Worm (Caenorhabditis elegans) whole organism, L1 larva: ENCODE results near the gene Y42G9A.3.

Experiments
- dpl-1 ChIP-seq, 3 experiments: fragments of 150-350 bp in 2 of 3; sonication (generic microtip) in 1 of 3; optimal IDR thresholded peaks; 2 replicates each; lab custom pipeline; 2014 to 2017; ENCODE audit warnings: missing biosample characterization in 3 of 3, missing genetic modification characterization in 3 of 3, missing genetic modification reagents in 3 of 3
- lin-13 ChIP-seq: fragments of 150-350 bp; optimal IDR thresholded peaks from 2 replicates; lab custom pipeline; 2014; ENCODE audit warnings: missing biosample characterization, missing genetic modification reagents, missing genetic modification characterization
- lin-39 ChIP-seq: fragments of 150-350 bp; optimal IDR thresholded peaks from 2 replicates; lab custom pipeline; 2014; ENCODE audit warnings: missing biosample characterization, missing genetic modification reagents, missing genetic modification characterization
- mdl-1 ChIP-seq, 2 experiments: fragments of 150-350 bp; optimal IDR thresholded peaks; 2 replicates each; lab custom pipeline; 2014 to 2017; ENCODE audit warnings: missing biosample characterization in 2 of 2, missing genetic modification characterization in 2 of 2, inconsistent platforms in 1 of 2
- nhr-77 ChIP-seq: fragments of 150-350 bp; optimal IDR thresholded peaks from 2 replicates; lab custom pipeline; 2014; ENCODE audit warnings: missing biosample characterization, missing genetic modification characterization
- zag-1 ChIP-seq: fragments of 150-350 bp; optimal IDR thresholded peaks from 2 replicates; lab custom pipeline; 2014; ENCODE audit warnings: missing biosample characterization, missing genetic modification characterization

- no peak for TF ChIP-seq lin-13 (GFP tag; lab: Kevin White, UChicago)
- TF ChIP-seq mdl-1 (tag; optimal IDR thresholded peaks at IDR 0.05; lab: Kevin White, UChicago): no peak
- no peak for TF ChIP-seq zag-1 (tag; lab: Kevin White, UChicago)
- TF ChIP-seq nhr-77 (tag; lab: Kevin White, UChicago): no peak
- TF ChIP-seq lin-39: no peak
- no peak for TF ChIP-seq dpl-1 (GFP tag; optimal IDR thresholded peaks at IDR 0.05; lab: Kevin White, UChicago)
Measured at ce11 chrIII:6166634-6167033, 20.6 kb downstream of the Y42G9A.3 start.
